Fruit fly (Drosophila melanogaster): ENCODE measurements around the gene GV1.

The GV1 gene

dm6 chr3L:1861794-1862447, 51.5 kb downstream of the GV1 start, which contains the start of gene Rap1 (continued):
- TF ChIP-seq CG3163 (GFP tag; optimal IDR thresholded peaks at IDR 0.05) (peak; percentile 31), nmo (GFP tag; optimal IDR thresholded peaks at IDR 0.05) (peak; percentile 54), ssp (GFP tag; IDR thresholded peaks at IDR 0.05) (peak; percentile 73), CG14710 (tag; optimal IDR thresholded peaks at IDR 0.05) (peak; percentile 62), Chrac-16 (GFP tag; optimal IDR thresholded peaks at IDR 0.05) (peak; percentile 45), cad (GFP tag; optimal IDR thresholded peaks at IDR 0.05) (no peak), CkIIα-i1 (GFP tag; IDR thresholded peaks at IDR 0.05) (no peak), pfk (GFP tag; optimal IDR thresholded peaks at IDR 0.05) (no peak), CG3407 (GFP tag; optimal IDR thresholded peaks at IDR 0.05) (peak; percentile 4), exex (tag; optimal IDR thresholded peaks at IDR 0.05) (peak; percentile 24), CG13624 (GFP tag; optimal IDR thresholded peaks at IDR 0.05) (peak; percentile 70), Hr78 (GFP tag; optimal IDR thresholded peaks at IDR 0.05) (no peak), oc (tag; optimal IDR thresholded peaks at IDR 0.05) (no peak), Pdp1 (GFP tag; optimal IDR thresholded peaks at IDR 0.05) (peak; percentile 52 to 64), CG9727 (GFP tag; optimal IDR thresholded peaks at IDR 0.05) (peak; percentile 86), pzg (GFP tag; optimal IDR thresholded peaks at IDR 0.05) (peak; percentile 53), Awh (GFP tag; IDR thresholded peaks at IDR 0.05) (peak; percentile 44; the same call in 1 of the 2 replicates), zen (tag; optimal IDR thresholded peaks at IDR 0.05) (peak; percentile 35), CG17359 (tag; optimal IDR thresholded peaks at IDR 0.05) (peak; percentile 21), CG4730 (GFP tag; IDR thresholded peaks at IDR 0.05) (peak; percentile 69), CG4404 (GFP tag; IDR thresholded peaks at IDR 0.05) (peak; percentile 80), wdn (GFP tag; IDR thresholded peaks at IDR 0.05) (peak; percentile 51; the same call in 1 of the 2 replicates), Camta (GFP tag; optimal IDR thresholded peaks at IDR 0.05) (peak; percentile 50), salm (tag; optimal IDR thresholded peaks at IDR 0.05) (no peak), z (GFP tag; IDR thresholded peaks at IDR 0.05) (no peak), Bteb2 (GFP tag; optimal IDR thresholded peaks at IDR 0.05) (no peak), Neu2 (GFP tag; optimal IDR thresholded peaks at IDR 0.05; ENCODE audit: borderline replicate concordance) (peak; percentile 20), CG6654 (GFP tag; optimal IDR thresholded peaks at IDR 0.05) (peak; percentile 14), jumu (GFP tag; optimal IDR thresholded peaks at IDR 0.05) (peak; percentile 69), dysf (GFP tag; IDR thresholded peaks at IDR 0.05) (peak; percentile 77), CG13775 (GFP tag; optimal IDR thresholded peaks at IDR 0.05) (peak; percentile 63), CG1603 (tag; optimal IDR thresholded peaks at IDR 0.05) (peak; percentile 42), az2 (GFP tag; optimal IDR thresholded peaks at IDR 0.05) (peak; percentile 53), crol (GFP tag; IDR thresholded peaks at IDR 0.05) (no peak), CG11398 (GFP tag; optimal IDR thresholded peaks at IDR 0.05) (peak; percentile 12), jing (GFP tag; optimal IDR thresholded peaks at IDR 0.05) (no peak), disco-r (GFP tag; optimal IDR thresholded peaks at IDR 0.05) (no peak), chinmo (GFP tag; IDR thresholded peaks at IDR 0.05; ENCODE audit: partially characterized antibody) (peak; percentile 54; the same call in 2 of the 4 replicates), Dll (GFP tag; IDR thresholded peaks at IDR 0.05; ENCODE audit: partially characterized antibody) (peak; percentile 89), grn (GFP tag; optimal IDR thresholded peaks at IDR 0.05) (no peak), CG12942 (GFP tag; optimal IDR thresholded peaks at IDR 0.05) (peak; percentile 16), her (GFP tag; optimal IDR thresholded peaks at IDR 0.05) (peak; percentile 53), CG6791 (GFP tag; IDR thresholded peaks at IDR 0.05; ENCODE audit: partially characterized antibody) (peak; percentile 95), CG10431 (GFP tag; optimal IDR thresholded peaks at IDR 0.05) (no peak), shn (GFP tag; optimal IDR thresholded peaks at IDR 0.05) (peak; percentile 43), CG6854 (GFP tag; optimal IDR thresholded peaks at IDR 0.05) (peak; percentile 20), CG11696 (GFP tag; IDR thresholded peaks at IDR 0.05) (peak; percentile 10; the same call in 1 of the 2 replicates), Xbp1 (GFP tag; optimal IDR thresholded peaks at IDR 0.05) (peak; percentile 70), Trl (optimal IDR thresholded peaks at IDR 0.05) (no peak), Trl (GFP tag; optimal IDR thresholded peaks at IDR 0.05) (peak; percentile 58)
